Worm (Caenorhabditis elegans): ENCODE results near the gene F44E5.4.

Gene F44E5.4

DNA sequence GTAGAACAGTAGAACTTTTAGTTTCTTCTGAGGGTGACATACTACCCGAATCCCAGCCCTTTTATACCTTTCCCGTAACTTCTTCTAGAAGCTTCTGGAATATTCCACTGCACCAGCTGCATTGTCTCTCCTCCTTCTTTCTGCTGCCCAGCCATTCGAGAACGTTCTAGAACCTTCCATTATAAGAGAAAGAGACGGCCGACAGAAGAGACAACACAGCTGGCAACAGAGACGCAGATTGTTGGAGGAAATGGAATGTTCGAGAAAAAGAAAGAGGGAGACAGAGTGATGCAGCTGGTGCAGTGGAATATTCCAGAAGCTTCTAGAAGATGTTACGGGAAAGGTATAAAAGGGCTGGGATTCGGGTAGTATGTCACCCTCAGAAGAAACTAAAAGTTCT lies at the start of gene F44E5.4, which contains the start of gene F44E5.5 (continued):
- peak; percentile 89 for TF ChIP-seq F10B5.3 (tag; optimal IDR thresholded peaks at IDR 0.05)
- peak; percentile 93 for TF ChIP-seq nhr-102 (tag; optimal IDR thresholded peaks at IDR 0.05)
- TF ChIP-seq set-16 (GFP tag; IDR thresholded peaks at IDR 0.05), result peak; percentile 99
- TF ChIP-seq rbr-2 (tag; optimal IDR thresholded peaks at IDR 0.05), result peak; percentile 89
- TF ChIP-seq zip-11 (GFP tag; IDR thresholded peaks at IDR 0.05), result peak; percentile 95
- peak; percentile 97 for TF ChIP-seq sdz-12 (GFP tag; optimal IDR thresholded peaks at IDR 0.05)
- peak; percentile 95 for TF ChIP-seq Y48G9A.11 (GFP tag; IDR thresholded peaks at IDR 0.05)
- peak; percentile 100 for TF ChIP-seq php-3 (GFP tag; IDR thresholded peaks at IDR 0.05)
- TF ChIP-seq zfp-2 (tag; optimal IDR thresholded peaks at IDR 0.05), result peak; percentile 51
- peak; percentile 39 to 97 for TF ChIP-seq daf-16 (GFP tag; optimal IDR thresholded peaks at IDR 0.05)
- TF ChIP-seq daf-16 (tag; optimal IDR thresholded peaks at IDR 0.05), result peak; percentile 58
- peak; percentile 97 for TF ChIP-seq nhr-111 (GFP tag; optimal IDR thresholded peaks at IDR 0.05)
- TF ChIP-seq dmd-9 (GFP tag; IDR thresholded peaks at IDR 0.05), result peak; percentile 98
- peak; percentile 90 for TF ChIP-seq lim-7 (GFP tag; IDR thresholded peaks at IDR 0.05)
- peak; percentile 100 for TF ChIP-seq daf-19 (GFP tag; conservative IDR thresholded peaks at IDR 0.05)
- TF ChIP-seq dpl-1 (GFP tag; optimal IDR thresholded peaks at IDR 0.05), result peak; percentile 46
- peak; percentile 82 for TF ChIP-seq nhr-10 (tag; optimal IDR thresholded peaks at IDR 0.05)
- peak; percentile 99 for TF ChIP-seq madf-5 (GFP tag; IDR thresholded peaks at IDR 0.05)
- peak; percentile 100 for TF ChIP-seq ceh-20 (GFP tag; IDR thresholded peaks at IDR 0.05)
- TF ChIP-seq ceh-32 (tag; optimal IDR thresholded peaks at IDR 0.05; ENCODE audit: poor library complexity), result peak; percentile 42
- TF ChIP-seq ZK337.2 (GFP tag; IDR thresholded peaks at IDR 0.05), result peak; percentile 80
- peak; percentile 64 for TF ChIP-seq lin-13 (GFP tag; optimal IDR thresholded peaks at IDR 0.05)
- TF ChIP-seq spr-3 (GFP tag; optimal IDR thresholded peaks at IDR 0.05), result peak; percentile 95
- TF ChIP-seq mxl-3 (GFP tag; optimal IDR thresholded peaks at IDR 0.05), result peak; percentile 87
- peak; percentile 80 to 82 for TF ChIP-seq lsy-2 (tag; optimal IDR thresholded peaks at IDR 0.05)
- TF ChIP-seq dmd-6 (GFP tag; IDR thresholded peaks at IDR 0.05), result peak; percentile 99
- TF ChIP-seq mep-1 (tag; optimal IDR thresholded peaks at IDR 0.05), result peak; percentile 81
- peak; percentile 100 for TF ChIP-seq egl-43 (GFP tag; IDR thresholded peaks at IDR 0.05)
- TF ChIP-seq Y105C5A.15 (GFP tag; IDR thresholded peaks at IDR 0.05), result peak; percentile 100
- TF ChIP-seq lin-1 (GFP tag; IDR thresholded peaks at IDR 0.05), result peak; percentile 99

DNA sequence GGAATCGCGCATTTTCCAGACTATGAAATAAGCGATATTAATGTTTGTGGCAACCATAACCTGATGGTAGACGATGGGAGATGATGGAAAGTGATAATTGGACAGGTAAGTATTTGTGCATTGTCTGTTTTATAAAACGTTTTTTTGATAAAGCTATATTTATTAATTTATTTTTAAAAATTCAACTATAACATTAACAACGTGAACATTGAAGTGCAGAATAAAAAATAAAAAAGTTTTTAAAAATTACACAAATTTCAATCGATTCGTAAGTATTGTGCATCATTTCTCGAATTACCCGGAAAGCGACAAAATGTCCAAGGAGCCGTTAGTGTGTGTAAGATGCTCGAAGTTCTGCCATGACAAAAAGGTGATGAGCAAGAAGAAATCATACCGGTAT lies 47.1 kb upstream of the F44E5.4 start, which contains the start of gene jmjd-1.1:
TSS of gene jmjd-1.1 (plus strand) at position 301 of the 400 bp plus-strand sequence.
- TF ChIP-seq nhr-10 (tag; optimal IDR thresholded peaks at IDR 0.05) (no peak), lsy-2 (tag; optimal IDR thresholded peaks at IDR 0.05) (no peak), php-3 (GFP tag; IDR thresholded peaks at IDR 0.05) (no peak), snpc-4 (tag; optimal IDR thresholded peaks at IDR 0.05) (no peak), madf-5 (GFP tag; IDR thresholded peaks at IDR 0.05) (no peak), nhr-41 (GFP tag; IDR thresholded peaks at IDR 0.05) (no peak), aly-2 (tag; optimal IDR thresholded peaks at IDR 0.05) (no peak), mxl-2 (GFP tag; conservative IDR thresholded peaks at IDR 0.05) (no peak), zfp-3 (GFP tag; conservative IDR thresholded peaks at IDR 0.05) (no peak), daf-8 (GFP tag; IDR thresholded peaks at IDR 0.05) (no peak), Y105C5A.15 (GFP tag; IDR thresholded peaks at IDR 0.05) (no peak), fkh-10 (GFP tag; optimal IDR thresholded peaks at IDR 0.05) (no peak), hlh-11 (tag; optimal IDR thresholded peaks at IDR 0.05) (no peak), Y48G9A.11 (GFP tag; IDR thresholded peaks at IDR 0.05) (no peak)

DNA sequence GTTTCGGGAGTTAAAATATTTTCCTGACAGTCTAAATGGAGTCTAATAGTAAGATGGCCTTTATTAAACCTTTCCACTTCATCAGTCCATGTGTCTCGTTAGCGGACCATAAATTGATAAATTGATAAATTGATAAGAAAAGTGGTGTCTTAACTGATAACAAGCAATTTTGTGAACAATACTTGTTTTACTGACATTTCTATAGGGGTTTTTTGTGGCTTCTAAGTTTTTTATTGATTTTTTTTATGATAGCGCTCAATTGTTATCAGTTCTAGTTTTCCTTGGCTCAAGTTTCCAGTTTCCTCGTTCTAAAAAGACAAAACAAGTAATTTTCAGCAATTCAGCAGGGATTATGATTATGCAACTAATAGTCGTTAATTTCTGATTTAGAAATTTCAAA lies 43.3 kb upstream of the F44E5.4 start, which contains the start of gene F43G6.17:
TSS of gene F43G6.17 (plus strand) at position 301 of the 400 bp plus-strand sequence.
- TF ChIP-seq T20F7.1 (GFP tag; optimal IDR thresholded peaks at IDR 0.05) (no peak), pqm-1 (tag; optimal IDR thresholded peaks at IDR 0.05) (peak; percentile 3)
